Fruit fly (Drosophila melanogaster) ovary, adult (tissue): ENCODE results near the gene CG33932.

Source experiments
- CG17801 ChIP-seq: fragments of 200-800 bp; optimal IDR thresholded peaks from 2 replicates; lab custom pipeline; 2019; ENCODE audit warnings: missing biosample characterization, mild to moderate bottlenecking, missing genetic modification characterization, moderate library complexity; ENCODE audit not compliant: partially characterized antibody

The CG33932 gene

dm6 chrX:19744003-19744488 lies at the start of gene CG33932, which contains the start of the genes CG18809, COX6B and Rpp20:
TSS of gene CG33932 (plus strand) at chrX:19744431.
TSS of gene CG18809 (minus strand) at chrX:19744335.
TSS of gene COX6B (minus strand) at chrX:19744335.
TSS of gene Rpp20 (plus strand) at chrX:19744431.
- TF ChIP-seq CG17801 (GFP tag; lab: Kevin White, UChicago): peak; percentile 57

DNA sequence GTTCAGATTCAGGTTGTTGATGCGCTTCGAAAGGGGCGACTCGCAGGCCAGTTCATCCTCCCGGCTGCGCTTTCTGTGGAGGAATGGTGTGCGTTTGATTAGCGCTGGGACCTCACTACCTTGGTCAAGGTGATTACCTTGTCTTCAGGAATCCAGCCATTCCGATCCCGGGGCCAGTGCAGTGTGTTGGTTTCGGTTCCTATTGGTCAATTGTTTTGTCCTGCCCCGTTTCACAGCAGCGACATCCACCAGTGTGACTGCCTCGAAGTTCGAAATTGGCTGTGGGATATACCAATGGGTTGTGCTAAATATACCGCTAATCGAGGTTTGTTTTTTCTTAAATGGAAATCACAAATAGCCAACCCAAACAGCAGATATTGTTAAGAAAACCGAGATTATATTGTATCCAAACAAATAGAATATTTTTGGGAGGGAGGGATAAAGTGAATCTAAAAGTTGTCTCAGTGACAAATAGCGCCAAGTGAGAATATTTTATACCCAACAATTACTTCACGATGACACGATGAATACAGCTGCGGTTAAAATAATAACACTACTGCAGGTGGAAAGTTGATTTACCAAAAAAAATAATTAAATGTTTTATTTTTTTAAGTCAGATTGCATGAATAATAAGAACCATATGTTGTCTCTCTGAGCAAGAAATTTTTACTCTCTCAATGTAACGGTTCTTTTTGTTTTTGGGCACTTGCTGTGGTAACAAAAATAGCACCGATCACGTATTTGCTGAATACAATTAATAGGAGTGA lies 49.3 kb upstream of the CG33932 start, which contains the start of gene CG14229:
Gene CG14229, minus strand, starts transcription at position 459 of the 767 bp plus-strand sequence.
- no peak for TF ChIP-seq CG17801 (GFP tag; lab: Kevin White, UChicago)

DNA sequence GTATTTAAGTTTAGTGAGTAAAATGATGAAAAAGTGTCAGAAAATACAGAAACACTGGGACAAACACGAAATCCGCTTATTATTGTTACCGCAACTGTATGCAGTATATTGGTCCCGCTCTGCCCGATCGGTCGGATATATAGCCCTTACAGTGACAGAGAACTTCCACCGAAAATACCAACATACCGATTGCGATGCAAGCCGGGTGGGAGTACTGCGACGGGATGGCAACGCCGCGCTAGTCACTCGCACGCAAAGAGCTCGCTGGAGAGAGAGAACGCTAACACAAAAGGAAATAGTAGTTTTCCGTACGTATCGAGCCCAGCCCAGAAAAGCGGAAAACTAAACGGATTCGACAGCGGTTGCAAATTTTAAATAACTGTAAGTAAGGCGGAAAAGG lies 47.4 kb upstream of the CG33932 start, which contains the start of gene Cdc42:
Gene Cdc42, plus strand, starts transcription at position 247 of the 400 bp plus-strand sequence.
- TF ChIP-seq CG17801 (GFP tag; lab: Kevin White, UChicago): no peak

dm6 chrX:19697255-19697877 lies 46.9 kb upstream of the CG33932 start:
- no peak for TF ChIP-seq CG17801 (GFP tag; lab: Kevin White, UChicago)

dm6 chrX:19701611-19702010 lies 42.6 kb upstream of the CG33932 start, which contains the start of gene Tcs4:
TSS of gene Tcs4 (minus strand) at chrX:19701755.
- TF ChIP-seq CG17801 (GFP tag; lab: Kevin White, UChicago): peak; percentile 48

- peak; percentile 48 for TF ChIP-seq CG17801 (GFP tag; lab: Kevin White, UChicago)
These were observed 40.1 kb upstream of the CG33932 start, which contains the start of the genes CG14230 and CG14232 for dm6 chrX:19704083-19704482. TSS of gene CG14230 (plus strand) at chrX:19704176. TSS of gene CG14232 (minus strand) at chrX:19704259.

- TF ChIP-seq CG17801 (GFP tag; lab: Kevin White, UChicago): no peak
These were observed 32.3 kb upstream of the CG33932 start for dm6 chrX:19711936-19712335.

dm6 chrX:19712898-19713627 lies 31.2 kb upstream of the CG33932 start, which contains the start of gene meso18E:
TSS of gene meso18E (minus strand) at chrX:19713045.
- no peak for TF ChIP-seq CG17801 (GFP tag; lab: Kevin White, UChicago)

dm6 chrX:19714816-19715215 lies 29.4 kb upstream of the CG33932 start:
- no peak for TF ChIP-seq CG17801 (GFP tag; lab: Kevin White, UChicago)

dm6 chrX:19716325-19716917 lies 27.8 kb upstream of the CG33932 start:
- no peak for TF ChIP-seq CG17801 (GFP tag; lab: Kevin White, UChicago)

DNA sequence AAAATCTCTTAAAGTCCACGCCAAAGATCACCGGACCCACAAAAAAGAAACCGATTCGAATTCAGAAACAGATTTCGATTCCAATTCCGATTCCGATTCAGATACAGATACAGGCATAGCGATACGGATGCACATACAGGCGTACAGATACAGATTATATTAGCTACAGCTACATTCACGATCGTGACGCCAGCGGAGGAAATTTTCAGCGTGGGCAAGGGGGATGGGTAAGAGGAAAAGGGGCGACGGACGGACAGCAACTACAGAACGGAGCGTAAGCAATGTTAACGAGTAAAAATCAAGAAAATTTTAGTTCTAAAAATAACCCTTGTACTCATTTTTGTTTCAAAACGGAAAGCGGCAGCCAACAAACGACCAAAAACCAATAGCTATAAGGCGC lies 27.2 kb upstream of the CG33932 start:
- no peak for TF ChIP-seq CG17801 (GFP tag; lab: Kevin White, UChicago)

DNA sequence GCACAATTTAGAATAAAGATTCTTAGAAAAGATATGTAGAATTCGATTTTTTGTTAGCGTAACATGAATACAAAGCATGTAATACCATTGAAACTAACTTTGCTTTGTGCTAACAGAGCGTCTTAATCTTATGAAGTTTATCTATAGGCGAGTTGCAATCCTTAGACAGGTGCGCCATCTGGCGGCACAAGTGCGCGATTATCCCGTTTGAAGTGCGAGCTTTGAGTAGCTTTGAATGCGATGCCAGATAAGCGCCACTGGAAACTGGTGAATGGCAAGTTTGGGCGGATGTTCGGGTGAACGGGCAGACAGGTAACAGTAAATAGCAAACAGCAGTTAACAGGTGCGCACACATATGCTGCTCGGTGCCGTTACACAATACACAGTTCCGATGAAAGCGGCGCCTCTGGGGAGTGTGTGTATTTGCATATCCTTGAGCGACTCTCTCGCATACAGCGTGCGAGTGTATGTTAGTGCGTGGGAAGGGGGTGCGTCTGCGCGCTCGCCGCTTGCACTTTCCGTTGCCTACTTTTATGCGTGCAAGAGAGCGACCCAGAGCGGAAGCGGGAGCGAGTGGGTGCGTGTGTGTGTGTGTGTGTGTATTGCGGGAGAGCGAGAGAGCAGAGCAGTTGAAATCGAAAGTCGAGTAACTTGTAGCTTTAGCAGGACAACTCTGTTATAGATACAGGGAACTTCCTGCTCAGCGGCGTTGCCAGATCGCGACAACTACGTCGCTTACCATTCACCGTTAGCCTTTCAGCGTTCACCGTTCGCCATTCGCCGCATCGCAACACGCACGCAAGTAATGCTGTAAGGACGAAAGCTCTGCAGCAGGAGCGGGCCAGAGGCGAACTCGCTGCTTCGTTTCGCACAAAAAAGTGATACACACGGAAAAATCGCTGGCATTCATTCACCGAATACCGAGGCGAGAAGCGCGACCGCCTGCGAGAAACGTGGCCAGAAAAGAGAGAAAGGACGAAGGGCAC lies 25.9 kb upstream of the CG33932 start, which contains the start of gene CG12531:
Gene CG12531, plus strand, starts transcription at position 936 of the 986 bp plus-strand sequence.
- no peak for TF ChIP-seq CG17801 (GFP tag; lab: Kevin White, UChicago)

- TF ChIP-seq CG17801 (GFP tag; lab: Kevin White, UChicago): peak; percentile 45
These were observed 13.4 kb upstream of the CG33932 start, which contains the start of gene AP-1-2beta for dm6 chrX:19730844-19731243. TSS of gene AP-1-2beta (plus strand) at chrX:19731004.
